Worm (Caenorhabditis elegans): ENCODE data around the gene Y67H2A.7.

Gene Y67H2A.7

DNA sequence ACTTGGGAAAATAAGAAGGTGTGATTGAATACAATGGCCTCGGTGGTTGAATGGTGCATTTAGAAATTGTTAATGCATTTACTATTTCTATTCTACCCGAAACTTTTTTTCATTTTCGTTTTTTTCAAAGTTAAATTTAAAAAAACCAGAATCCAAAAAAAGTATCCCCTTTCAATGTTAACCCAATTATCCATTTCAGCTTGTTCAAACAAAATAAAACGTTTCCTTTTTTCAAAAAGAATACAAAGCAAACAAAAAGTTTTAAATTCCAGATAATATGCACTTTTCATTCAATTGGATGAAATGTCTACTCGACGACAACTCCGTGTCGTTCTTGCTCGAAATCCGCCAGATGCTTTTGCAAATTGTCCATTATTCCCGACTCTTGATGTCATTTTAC is 39.0 kb downstream of the Y67H2A.7 start, which contains the start of gene W02A2.5:
TSS of gene W02A2.5 (plus strand) at position 301 of the 400 bp plus-strand sequence.
- no peak for TF ChIP-seq ref-1 (GFP tag; conservative IDR thresholded peaks at IDR 0.05)
- no peak for TF ChIP-seq cog-1 (tag; optimal IDR thresholded peaks at IDR 0.05)
- no peak for TF ChIP-seq ztf-23 (GFP tag; IDR thresholded peaks at IDR 0.05)
- TF ChIP-seq T22C8.4 (GFP tag; IDR thresholded peaks at IDR 0.05) = no peak
- no peak for TF ChIP-seq ztf-29 (GFP tag; IDR thresholded peaks at IDR 0.05)
- TF ChIP-seq med-1 (GFP tag; optimal IDR thresholded peaks at IDR 0.05; ENCODE audit: insufficient read depth) = no peak
- no peak for TF ChIP-seq klf-2 (GFP tag; conservative IDR thresholded peaks at IDR 0.05)
- no peak for TF ChIP-seq flt-1 (GFP tag; IDR thresholded peaks at IDR 0.05)
- no peak for TF ChIP-seq tab-1 (GFP tag; IDR thresholded peaks at IDR 0.05)

DNA sequence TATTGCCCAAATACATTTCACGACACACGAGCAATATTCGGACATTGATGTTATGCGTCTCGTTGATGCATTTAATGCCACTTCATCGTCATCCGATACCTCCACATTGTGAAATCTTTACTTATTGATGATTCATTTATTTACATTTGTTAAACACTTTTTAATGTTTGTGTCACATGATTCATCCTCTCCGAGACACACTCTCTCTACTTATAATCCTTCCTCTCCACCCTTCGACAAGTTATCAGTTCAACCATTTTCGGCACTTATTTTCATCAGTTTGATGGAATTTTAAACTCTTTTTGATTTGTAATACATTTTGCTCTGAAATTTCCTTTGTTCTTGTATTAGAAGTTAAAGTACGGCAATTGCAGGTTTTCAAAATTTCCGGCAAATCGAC is 42.5 kb downstream of the Y67H2A.7 start:
- TF ChIP-seq ref-1 (GFP tag; conservative IDR thresholded peaks at IDR 0.05) (no peak), med-1 (GFP tag; optimal IDR thresholded peaks at IDR 0.05; ENCODE audit: insufficient read depth) (no peak), T22C8.4 (GFP tag; IDR thresholded peaks at IDR 0.05) (no peak), ztf-29 (GFP tag; IDR thresholded peaks at IDR 0.05) (no peak), flt-1 (GFP tag; IDR thresholded peaks at IDR 0.05) (no peak), tab-1 (GFP tag; IDR thresholded peaks at IDR 0.05) (no peak)

DNA sequence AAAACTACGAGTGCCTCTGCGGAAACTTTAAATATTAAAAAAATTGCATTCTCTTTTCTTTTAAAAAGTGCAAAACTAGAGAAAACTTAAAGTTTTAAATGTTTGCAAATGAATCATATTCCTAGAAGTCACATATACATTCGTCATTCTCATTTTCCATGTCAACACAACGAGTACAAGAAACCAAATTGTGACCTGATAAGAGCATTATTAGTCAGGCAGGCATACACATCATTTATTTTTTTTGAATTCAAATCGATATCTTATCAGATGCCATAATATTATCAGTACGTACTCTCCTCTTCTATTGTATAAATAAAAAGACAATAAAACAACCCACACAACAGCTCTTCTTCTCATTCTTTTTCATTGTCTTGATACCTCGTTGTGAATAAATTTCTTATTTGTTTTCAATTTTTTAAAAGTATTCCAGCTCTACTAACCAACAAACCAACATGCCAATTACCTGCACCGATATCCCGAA is 43.7 kb downstream of the Y67H2A.7 start, which contains the start of gene W02A2.9:
TSS of gene W02A2.9 (plus strand) at position 434 of the 484 bp plus-strand sequence.
- TF ChIP-seq ref-1 (GFP tag; conservative IDR thresholded peaks at IDR 0.05) (no peak), T22C8.4 (GFP tag; IDR thresholded peaks at IDR 0.05) (no peak), med-1 (GFP tag; optimal IDR thresholded peaks at IDR 0.05; ENCODE audit: insufficient read depth) (no peak), cog-1 (tag; optimal IDR thresholded peaks at IDR 0.05) (no peak), tab-1 (GFP tag; IDR thresholded peaks at IDR 0.05) (no peak), flt-1 (GFP tag; IDR thresholded peaks at IDR 0.05) (no peak), ztf-23 (GFP tag; IDR thresholded peaks at IDR 0.05) (no peak), ztf-29 (GFP tag; IDR thresholded peaks at IDR 0.05) (no peak)

DNA sequence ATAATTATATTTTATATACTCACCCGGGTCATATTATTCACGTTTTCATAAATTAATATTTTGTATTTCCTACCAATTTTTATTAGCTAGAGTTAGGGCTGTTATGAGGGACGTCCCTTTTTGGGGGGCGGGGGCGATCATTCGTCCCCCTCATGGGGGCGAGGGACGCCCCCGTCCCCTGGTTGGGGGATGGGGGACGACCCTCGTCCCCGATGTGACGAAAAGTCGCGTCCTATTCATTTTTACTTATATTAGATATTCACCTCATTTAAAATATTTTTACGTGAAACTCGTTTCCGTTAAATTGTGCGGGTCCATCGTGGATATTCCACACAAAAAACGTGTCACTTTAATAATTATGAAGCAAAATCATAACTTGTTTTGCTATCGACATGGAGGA is 45.0 kb downstream of the Y67H2A.7 start, which contains the start of gene W02A2.12:
TSS of gene W02A2.12 (minus strand) at position 240 of the 400 bp plus-strand sequence.
- TF ChIP-seq tab-1 (GFP tag; IDR thresholded peaks at IDR 0.05) = no peak
- no peak for TF ChIP-seq flt-1 (GFP tag; IDR thresholded peaks at IDR 0.05)
- no peak for TF ChIP-seq cog-1 (tag; optimal IDR thresholded peaks at IDR 0.05)

DNA sequence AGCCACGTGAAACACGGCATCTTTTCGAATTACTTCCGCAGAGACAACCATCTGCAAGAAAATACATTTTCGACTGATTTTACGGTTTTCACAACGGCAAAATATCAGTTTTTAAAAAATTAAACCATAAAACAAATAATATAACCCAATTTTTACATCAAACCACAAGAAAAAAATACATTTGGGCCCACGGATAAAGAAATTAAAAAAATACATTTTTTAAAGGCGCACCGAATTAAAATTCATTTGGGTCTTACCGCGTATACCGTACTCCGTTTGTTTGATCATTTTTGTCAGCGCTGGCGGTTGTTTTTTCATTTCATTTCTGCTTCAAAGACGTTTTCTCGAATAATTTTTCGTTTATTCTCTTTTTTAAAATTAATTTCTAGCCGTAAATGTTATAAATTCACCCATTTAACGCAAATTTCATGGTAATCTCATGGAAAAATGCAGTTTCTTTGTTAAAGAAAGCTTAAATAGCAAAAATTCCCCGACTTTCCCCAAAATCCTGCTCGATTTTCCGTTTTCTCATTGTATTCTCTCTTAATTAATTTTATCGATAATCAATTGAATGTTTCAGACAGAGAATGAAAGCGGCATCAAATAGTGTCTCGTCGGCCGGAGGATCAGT is 49.7 kb downstream of the Y67H2A.7 start, which contains the start of the genes rec-8 and mex-5:
TSS of gene rec-8 (minus strand) at position 51 of the 631 bp plus-strand sequence.
TSS of gene mex-5 (plus strand) at position 581 of the 631 bp plus-strand sequence.
- TF ChIP-seq ztf-23 (GFP tag; IDR thresholded peaks at IDR 0.05) = no peak
- no peak for TF ChIP-seq T22C8.4 (GFP tag; IDR thresholded peaks at IDR 0.05)
- TF ChIP-seq klf-2 (GFP tag; conservative IDR thresholded peaks at IDR 0.05) = no peak
- TF ChIP-seq flt-1 (GFP tag; IDR thresholded peaks at IDR 0.05) = no peak
- TF ChIP-seq cog-1 (tag; optimal IDR thresholded peaks at IDR 0.05) = no peak
- no peak for TF ChIP-seq med-1 (GFP tag; optimal IDR thresholded peaks at IDR 0.05; ENCODE audit: insufficient read depth)

DNA sequence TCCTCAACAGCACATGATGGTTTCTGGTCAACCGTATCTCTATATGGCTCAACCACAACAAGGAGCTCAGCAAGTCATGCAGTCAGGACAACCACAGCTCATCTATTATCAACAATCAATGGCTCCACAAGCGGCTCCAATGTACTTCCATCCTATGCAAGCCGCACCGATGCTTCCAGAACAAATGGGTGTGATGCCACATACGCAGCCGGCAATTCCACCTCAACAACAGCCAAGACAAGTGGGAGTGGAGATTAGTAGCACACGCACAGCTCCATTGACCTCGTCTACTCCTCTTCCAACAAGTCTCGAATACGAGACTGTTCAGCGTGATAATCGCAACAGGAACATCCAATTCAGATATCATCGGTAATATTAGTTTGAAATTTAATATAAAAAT is 50.5 kb downstream of the Y67H2A.7 start:
- TF ChIP-seq klf-2 (GFP tag; conservative IDR thresholded peaks at IDR 0.05) (no peak), ztf-23 (GFP tag; IDR thresholded peaks at IDR 0.05) (no peak), ztf-29 (GFP tag; IDR thresholded peaks at IDR 0.05) (no peak), T22C8.4 (GFP tag; IDR thresholded peaks at IDR 0.05) (no peak), flt-1 (GFP tag; IDR thresholded peaks at IDR 0.05) (no peak), ref-1 (GFP tag; conservative IDR thresholded peaks at IDR 0.05) (no peak), med-1 (GFP tag; optimal IDR thresholded peaks at IDR 0.05; ENCODE audit: insufficient read depth) (no peak), cog-1 (tag; optimal IDR thresholded peaks at IDR 0.05) (no peak), tab-1 (GFP tag; IDR thresholded peaks at IDR 0.05) (no peak)

DNA sequence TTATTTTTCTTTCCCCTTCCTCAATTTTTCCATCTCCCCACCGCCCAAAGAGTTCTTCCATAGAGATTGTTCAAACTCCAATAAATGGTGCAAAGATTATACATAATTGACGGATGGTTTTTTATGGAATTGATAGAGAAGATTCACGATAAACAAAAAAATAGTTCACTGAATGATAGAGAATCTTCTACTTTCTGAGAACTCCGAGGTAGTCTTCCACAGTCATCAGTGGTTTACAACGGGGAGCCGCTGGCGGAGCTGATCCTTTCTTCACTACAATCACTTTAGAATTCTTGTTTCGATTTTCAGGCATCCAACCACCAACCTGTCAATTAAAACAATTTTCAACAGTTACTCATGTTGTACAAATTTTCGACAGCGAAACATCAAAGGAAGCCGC is 52.5 kb downstream of the Y67H2A.7 start:
- TF ChIP-seq med-1 (GFP tag; optimal IDR thresholded peaks at IDR 0.05; ENCODE audit: insufficient read depth) (no peak), klf-2 (GFP tag; conservative IDR thresholded peaks at IDR 0.05) (no peak)

DNA sequence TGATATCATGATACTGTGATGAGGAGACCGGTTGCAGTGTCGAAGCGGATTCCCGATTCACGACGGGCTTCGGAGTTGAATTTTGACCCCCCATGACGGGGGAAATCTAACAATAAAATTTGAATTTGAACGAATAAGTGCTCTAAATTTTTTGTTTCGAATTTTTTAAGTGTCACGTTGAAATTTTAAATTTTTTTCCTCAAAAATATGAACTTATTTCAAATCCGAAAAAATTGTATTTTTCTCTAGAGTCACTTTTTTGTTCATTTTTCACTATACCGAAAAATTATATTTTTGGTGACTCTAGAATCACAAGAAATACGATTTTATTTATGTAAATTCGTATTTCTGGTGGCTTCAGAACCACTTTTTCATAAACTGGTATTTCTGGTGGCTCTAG is 54.9 kb downstream of the Y67H2A.7 start, which contains the start of gene W02A2.8:
TSS of gene W02A2.8 (minus strand) at position 101 of the 400 bp plus-strand sequence.
- TF ChIP-seq cog-1 (tag; optimal IDR thresholded peaks at IDR 0.05) (no peak), ztf-29 (GFP tag; IDR thresholded peaks at IDR 0.05) (no peak), tab-1 (GFP tag; IDR thresholded peaks at IDR 0.05) (no peak), T22C8.4 (GFP tag; IDR thresholded peaks at IDR 0.05) (no peak), ref-1 (GFP tag; conservative IDR thresholded peaks at IDR 0.05) (no peak), flt-1 (GFP tag; IDR thresholded peaks at IDR 0.05) (no peak), klf-2 (GFP tag; conservative IDR thresholded peaks at IDR 0.05) (no peak), ztf-23 (GFP tag; IDR thresholded peaks at IDR 0.05) (no peak)

DNA sequence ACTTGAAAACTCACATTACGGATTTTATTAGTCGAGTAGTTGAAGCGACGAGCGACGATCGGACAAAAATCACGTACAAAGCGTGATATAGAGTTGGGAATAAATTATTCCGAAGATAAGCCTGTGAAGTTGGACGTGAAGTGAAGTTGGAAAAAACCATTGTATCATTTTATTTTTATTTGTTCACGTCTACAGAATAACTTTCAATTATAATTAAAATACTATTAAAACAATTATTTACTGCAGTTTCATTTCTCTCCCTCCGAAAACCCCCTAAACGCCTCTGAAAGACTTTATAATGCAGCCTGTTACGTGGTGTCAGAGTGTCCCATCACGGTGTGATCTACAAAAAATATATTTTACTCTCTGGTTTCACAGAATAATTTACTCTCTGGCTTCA is 56.6 kb downstream of the Y67H2A.7 start, which contains the start of gene Y62E10A.3:
TSS of gene Y62E10A.3 (minus strand) at position 101 of the 400 bp plus-strand sequence.
- TF ChIP-seq tab-1 (GFP tag; IDR thresholded peaks at IDR 0.05) = no peak
- no peak for TF ChIP-seq ztf-23 (GFP tag; IDR thresholded peaks at IDR 0.05)

Data from whole organism, midembryonic.